Fruit fly (Drosophila melanogaster) whole organism, pupa: Measurements from ENCODE around the gene CG12426.

Experiments
- CG10348 ChIP-seq: fragments of 200-800 bp; sonication (Bioruptor generic); IDR thresholded peaks from 2 replicates; pipeline ENCODE4 v1.3.6; 2022; ENCODE audit warnings: missing biosample characterization, missing genetic modification characterization
- CG12605 ChIP-seq: fragments of 200-800 bp; sonication (Bioruptor generic); IDR thresholded peaks from 2 replicates; pipeline ENCODE4 v1.3.6; 2022; ENCODE audit warnings: missing biosample characterization, missing genetic modification characterization
- CG13204 ChIP-seq: fragments of 200-800 bp; sonication (Bioruptor generic); optimal IDR thresholded peaks from 2 replicates; lab custom pipeline; 2018; ENCODE audit warnings: missing biosample characterization, mild to moderate bottlenecking, missing genetic modification characterization, moderate library complexity
- CG14655 ChIP-seq: fragments of 200-800 bp; sonication (Bioruptor generic); optimal IDR thresholded peaks from 3 replicates; lab custom pipeline; 2017; ENCODE audit warnings: mild to moderate bottlenecking, missing biosample characterization, missing genetic modification reagents, missing genetic modification characterization
- CG15710 ChIP-seq: fragments of 200-800 bp; sonication (Bioruptor generic); optimal IDR thresholded peaks from 2 replicates; lab custom pipeline; 2018; ENCODE audit warnings: missing biosample characterization, mild to moderate bottlenecking, missing genetic modification characterization, moderate library complexity
- CG17806 ChIP-seq: fragments of 200-800 bp; sonication (Bioruptor generic); optimal IDR thresholded peaks from 2 replicates; lab custom pipeline; 2018; ENCODE audit warnings: missing biosample characterization, mild to moderate bottlenecking, missing genetic modification characterization, moderate library complexity
- CG32121 ChIP-seq: fragments of 200-800 bp; sonication (Bioruptor generic); IDR thresholded peaks from 2 replicates; pipeline ENCODE4 v1.3.6; 2022; ENCODE audit warnings: missing biosample characterization, missing genetic modification characterization
- CG34367 ChIP-seq: fragments of 200-800 bp; sonication (Bioruptor generic); optimal IDR thresholded peaks from 2 replicates; lab custom pipeline; 2018; ENCODE audit warnings: missing biosample characterization, mild to moderate bottlenecking, missing genetic modification characterization
- CG4496 ChIP-seq: fragments of 200-800 bp; sonication (Bioruptor generic); IDR thresholded peaks from 3 replicates; pipeline ENCODE4 v1.3.6; 2022; ENCODE audit warnings: missing biosample characterization, missing genetic modification characterization
- CG8159 ChIP-seq: fragments of 200-800 bp; sonication (Bioruptor generic); optimal IDR thresholded peaks from 3 replicates; lab custom pipeline; 2018; ENCODE audit warnings: missing biosample characterization, mild to moderate bottlenecking, missing genetic modification characterization, moderate library complexity
- CG8301 ChIP-seq: fragments of 200-800 bp; sonication (Bioruptor generic); optimal IDR thresholded peaks from 2 replicates; lab custom pipeline; 2018; ENCODE audit warnings: missing biosample characterization, mild to moderate bottlenecking, missing genetic modification characterization
- CG9948 ChIP-seq: fragments of 200-800 bp; sonication (Bioruptor generic); optimal IDR thresholded peaks from 2 replicates; lab custom pipeline; 2018; ENCODE audit warnings: missing biosample characterization, mild to moderate bottlenecking, missing genetic modification characterization, moderate library complexity
- D1 ChIP-seq: fragments of 200-800 bp; sonication (Bioruptor generic); optimal IDR thresholded peaks from 2 replicates; lab custom pipeline; 2018; ENCODE audit warnings: missing biosample characterization, mild to moderate bottlenecking, missing genetic modification characterization, moderate library complexity
- EcR ChIP-seq: fragments of 200-800 bp; sonication (Bioruptor generic); optimal IDR thresholded peaks from 3 replicates; lab custom pipeline; 2019; ENCODE audit warnings: missing biosample characterization, missing genetic modification characterization, mild to moderate bottlenecking, moderate library complexity, missing genetic modification reagents
- Ets98B ChIP-seq: fragments of 200-800 bp; sonication (Bioruptor generic); IDR thresholded peaks from 2 replicates; pipeline ENCODE4 v1.3.6; 2022; ENCODE audit warnings: missing biosample characterization, missing genetic modification characterization
- Pif1A ChIP-seq: fragments of 200-800 bp; sonication (Bioruptor generic); optimal IDR thresholded peaks from 3 replicates; lab custom pipeline; 2016; ENCODE audit warnings: missing biosample characterization, missing genetic modification characterization
- Pif1B ChIP-seq: fragments of 200-800 bp; sonication (Bioruptor generic); optimal IDR thresholded peaks from 3 replicates; lab custom pipeline; 2016; ENCODE audit warnings: missing biosample characterization, missing genetic modification characterization
- Snoo ChIP-seq: fragments of 200-800 bp; sonication (Bioruptor generic); optimal IDR thresholded peaks from 3 replicates; lab custom pipeline; 2017; ENCODE audit warnings: missing biosample characterization, mild to moderate bottlenecking, missing genetic modification characterization, inconsistent platforms
- fd96Ca ChIP-seq: fragments of 200-800 bp; sonication (Bioruptor generic); IDR thresholded peaks from 3 replicates; pipeline ENCODE4 v1.3.6; 2022; ENCODE audit warnings: missing biosample characterization, missing genetic modification characterization
- gl ChIP-seq: fragments of 200-800 bp; sonication (Bioruptor generic); optimal IDR thresholded peaks from 2 replicates; lab custom pipeline; 2018; ENCODE audit warnings: missing biosample characterization, mild to moderate bottlenecking, missing genetic modification characterization
- rn ChIP-seq: fragments of 200-800 bp; sonication (Bioruptor generic); IDR thresholded peaks from 2 replicates; pipeline ENCODE4 v1.3.6; 2022; ENCODE audit warnings: missing biosample characterization, missing genetic modification characterization

CG12426 gene

dm6 chr3R:27872290-27872689 lies at the start of gene CG12426:
Gene CG12426, minus strand, starts transcription at chr3R:27872390.
- TF ChIP-seq rn (GFP tag; lab: Robert Waterston, UW) = no peak
- TF ChIP-seq CG15710 (tag; lab: Kevin White, UChicago) = no peak

dm6 chr3R:27920883-27921282 lies 48.7 kb upstream of the CG12426 start, which contains the start of gene CG12259:
Gene CG12259, minus strand, starts transcription at chr3R:27921089.
- TF ChIP-seq gl (tag; lab: Kevin White, UChicago) (no peak), rn (GFP tag; lab: Robert Waterston, UW) (no peak), fd96Ca (no peak), Ets98B (no peak), CG12605 (GFP tag; lab: Robert Waterston, UW) (no peak), EcR (GFP tag; lab: Kevin White, UChicago) (no peak), CG15710 (tag; lab: Kevin White, UChicago) (no peak), CG34367 (tag; lab: Kevin White, UChicago) (no peak), CG17806 (no peak), CG32121 (GFP tag; lab: Robert Waterston, UW) (no peak), CG14655 (GFP tag; lab: Kevin White, UChicago) (no peak), Snoo (tag; lab: Kevin White, UChicago) (no peak), D1 (tag; lab: Kevin White, UChicago) (no peak), CG8159 (tag; lab: Kevin White, UChicago) (no peak), CG10348 (GFP tag; lab: Robert Waterston, UW) (no peak)

- TF ChIP-seq EcR (GFP tag; lab: Kevin White, UChicago) (no peak), Snoo (tag; lab: Kevin White, UChicago) (peak; percentile 39), CG8159 (tag; lab: Kevin White, UChicago) (peak; percentile 46), CG9948 (tag; lab: Kevin White, UChicago) (no peak), CG12605 (GFP tag; lab: Robert Waterston, UW) (no peak)
Observed at dm6 chr3R:27919385-27919789, 47.2 kb upstream of the CG12426 start, which contains the start of gene Boh1. Gene Boh1, minus strand, starts transcription at chr3R:27919460.

- TF ChIP-seq CG12605 (GFP tag; lab: Robert Waterston, UW) (no peak), CG17806 (peak; percentile 12), CG10348 (GFP tag; lab: Robert Waterston, UW) (no peak), fd96Ca (no peak), Pif1B (GFP tag; lab: Kevin White, UChicago) (peak; percentile 43), CG15710 (tag; lab: Kevin White, UChicago) (peak; percentile 55), CG9948 (tag; lab: Kevin White, UChicago) (peak; percentile 4), Pif1A (no peak), Snoo (tag; lab: Kevin White, UChicago) (peak; percentile 44), CG4496 (0 out of 3 replicates have a peak, but pooled peaks have one; percentile 34), CG8159 (tag; lab: Kevin White, UChicago) (peak; percentile 53)
Observed at dm6 chr3R:27916355-27917019, 44.3 kb upstream of the CG12426 start, which contains the start of the genes CG5003 and mRpS22. Gene CG5003, minus strand, starts transcription at chr3R:27916516. Gene mRpS22, plus strand, starts transcription at chr3R:27916908.

dm6 chr3R:27912147-27912546 lies 40.0 kb upstream of the CG12426 start, which contains the start of gene mil:
Gene mil, plus strand, starts transcription at chr3R:27912447.
- TF ChIP-seq CG4496 = no peak
- TF ChIP-seq fd96Ca = no peak
- TF ChIP-seq Ets98B = no peak
- TF ChIP-seq CG10348 (GFP tag; lab: Robert Waterston, UW) = no peak
- TF ChIP-seq CG9948 (tag; lab: Kevin White, UChicago) = no peak
- no peak for TF ChIP-seq CG13204 (GFP tag; lab: Kevin White, UChicago)
- no peak for TF ChIP-seq CG14655 (GFP tag; lab: Kevin White, UChicago)
- TF ChIP-seq CG32121 (GFP tag; lab: Robert Waterston, UW) = no peak
- no peak for TF ChIP-seq EcR (GFP tag; lab: Kevin White, UChicago)
- no peak for TF ChIP-seq CG8159 (tag; lab: Kevin White, UChicago)
- TF ChIP-seq D1 (tag; lab: Kevin White, UChicago) = no peak
- no peak for TF ChIP-seq Pif1B (GFP tag; lab: Kevin White, UChicago)
- TF ChIP-seq CG8301 (tag; lab: Kevin White, UChicago) = no peak
- no peak for TF ChIP-seq rn (GFP tag; lab: Robert Waterston, UW)
- TF ChIP-seq CG15710 (tag; lab: Kevin White, UChicago) = no peak
- TF ChIP-seq Snoo (tag; lab: Kevin White, UChicago) = no peak
- no peak for TF ChIP-seq CG34367 (tag; lab: Kevin White, UChicago)
- no peak for TF ChIP-seq CG17806
- TF ChIP-seq gl (tag; lab: Kevin White, UChicago) = no peak
- TF ChIP-seq, all 21 proteins: peak for 0

dm6 chr3R:27905695-27906094 lies 33.5 kb upstream of the CG12426 start, which contains the start of gene CG34353:
Gene CG34353, minus strand, starts transcription at chr3R:27905843.
- TF ChIP-seq CG15710 (tag; lab: Kevin White, UChicago) (no peak), CG12605 (GFP tag; lab: Robert Waterston, UW) (0 out of 2 replicates have a peak, but pooled peaks have one; percentile 11), CG13204 (GFP tag; lab: Kevin White, UChicago) (peak; percentile 12), Pif1A (peak; percentile 43)
